Worm (Caenorhabditis elegans): ENCODE measurements around the gene clec-178.

- TF ChIP-seq blmp-1 (tag; optimal IDR thresholded peaks at IDR 0.05; ENCODE audit: insufficient read depth) (no peak), gmeb-1 (tag; optimal IDR thresholded peaks at IDR 0.05) (no peak), unc-62 (GFP tag; optimal IDR thresholded peaks at IDR 0.05) (no peak), unc-39 (tag; optimal IDR thresholded peaks at IDR 0.05) (no peak), ama-1 (optimal IDR thresholded peaks at IDR 0.05) (no peak), snpc-4 (tag; optimal IDR thresholded peaks at IDR 0.05) (no peak), skn-1 (tag; optimal IDR thresholded peaks at IDR 0.05) (no peak), C34F6.9 (tag; optimal IDR thresholded peaks at IDR 0.05) (no peak)
These were observed 9.1 kb downstream of the clec-178 start for ce11 chrIV:5662886-5663285.
